Worm (Caenorhabditis elegans) whole organism, L4 larva: Measurements from ENCODE around the gene ZK512.1.

ENCODE experiments used
- nhr-77 ChIP-seq: fragments of 150-350 bp; optimal IDR thresholded peaks from 2 replicates; lab custom pipeline; 2014; ENCODE audit warnings: missing biosample characterization, missing genetic modification characterization
- pha-4 ChIP-seq, 2 experiments: fragments of 150-350 bp in 1 of 2; fragments of 200-800 bp in 1 of 2; sonication (Bioruptor generic) in 1 of 2; IDR thresholded peaks in 1 of 2; optimal IDR thresholded peaks in 1 of 2; 2 replicates each; pipeline versions ENCODE4 v1.3.6 to Lab custom; 2014 to 2022; ENCODE audit warnings: missing genetic modification characterization in 2 of 2, missing genetic modification reagents in 2 of 2, missing biosample characterization in 1 of 2, missing compliant biosample characterization in 1 of 2

- TF ChIP-seq nhr-77 (tag; lab: Kevin White, UChicago) (no peak), pha-4 (GFP tag; IDR thresholded peaks at IDR 0.05; lab: Robert Waterston, UW) (no peak), pha-4 (tag; optimal IDR thresholded peaks at IDR 0.05; lab: Kevin White, UChicago) (no peak)
Observed at ce11 chrIII:9084329-9084728, 30.4 kb upstream of the ZK512.1 start.
